Worm (Caenorhabditis elegans) whole organism, young adult: ENCODE measurements around the gene cyp-13A11.

Source experiments
- B0035.1 ChIP-seq: sonication (generic microtip); optimal IDR thresholded peaks from 2 replicates; lab custom pipeline; 2016; ENCODE audit warnings: missing genetic modification characterization, mild to moderate bottlenecking, missing compliant biosample characterization, missing genotype, missing genetic modification reagents
- B0336.3 ChIP-seq: fragments of 200-800 bp; sonication (Bioruptor generic); IDR thresholded peaks from 2 replicates; pipeline ENCODE4 v1.3.6; 2022; ENCODE audit warnings: missing genetic modification characterization, missing compliant biosample characterization
- C06A6.2 ChIP-seq: fragments of 200-800 bp; sonication (Bioruptor generic); conservative IDR thresholded peaks from 2 replicates; pipeline ENCODE4 v1.3.6; 2022; ENCODE audit warnings: missing genetic modification characterization, missing compliant biosample characterization
- D2030.7 ChIP-seq: fragments of 200-800 bp; sonication (Bioruptor generic); IDR thresholded peaks from 2 replicates; pipeline ENCODE4 v1.3.6; 2022; ENCODE audit warnings: missing genetic modification reagents, missing genetic modification characterization, missing compliant biosample characterization
- F10E7.11 ChIP-seq: sonication (generic microtip); optimal IDR thresholded peaks from 2 replicates; lab custom pipeline; 2017; ENCODE audit warnings: mild to moderate bottlenecking, missing genetic modification characterization, moderate library complexity, missing compliant biosample characterization
- F22D6.2 ChIP-seq: sonication (generic microtip); optimal IDR thresholded peaks from 2 replicates; lab custom pipeline; 2016; ENCODE audit warnings: mild to moderate bottlenecking, missing genetic modification characterization, missing compliant biosample characterization
- F23B12.7 ChIP-seq: sonication (generic microtip); optimal IDR thresholded peaks from 2 replicates; lab custom pipeline; 2017; ENCODE audit warnings: missing genetic modification characterization, mild to moderate bottlenecking, missing compliant biosample characterization, antibody characterized with exemption, moderate library complexity; ENCODE audit not compliant: insufficient read depth
- F33H1.4 ChIP-seq: fragments of 200-800 bp; sonication (Bioruptor generic); IDR thresholded peaks from 2 replicates; pipeline ENCODE4 v1.3.6; 2022; ENCODE audit warnings: missing genetic modification reagents, missing genetic modification characterization, missing compliant biosample characterization
- F37B4.10 ChIP-seq: fragments of 200-800 bp; sonication (Bioruptor generic); IDR thresholded peaks from 2 replicates; pipeline ENCODE4 v1.3.6; 2022; ENCODE audit warnings: missing genetic modification characterization, missing compliant biosample characterization
- F49E8.2 ChIP-seq: sonication (generic microtip); optimal IDR thresholded peaks from 3 replicates; lab custom pipeline; 2017; ENCODE audit warnings: missing genetic modification characterization, mild to moderate bottlenecking, missing compliant biosample characterization, antibody characterized with exemption, moderate library complexity; ENCODE audit not compliant: insufficient read depth
- F57A8.1 ChIP-seq: fragments of 200-800 bp; sonication (Bioruptor generic); optimal IDR thresholded peaks from 2 replicates; lab custom pipeline; 2018; ENCODE audit warnings: mild to moderate bottlenecking, missing genetic modification characterization, moderate library complexity, missing compliant biosample characterization
- K11D2.4 ChIP-seq: fragments of 200-800 bp; sonication (Bioruptor generic); IDR thresholded peaks from 2 replicates; pipeline ENCODE4 v1.3.6; 2022; ENCODE audit warnings: missing genetic modification reagents, missing genetic modification characterization, missing compliant biosample characterization
- T07F8.4 ChIP-seq: sonication (generic microtip); optimal IDR thresholded peaks from 2 replicates; lab custom pipeline; 2016; ENCODE audit warnings: mild to moderate bottlenecking, missing genetic modification characterization, moderate library complexity, missing compliant biosample characterization
- Y53F4B.3 ChIP-seq: fragments of 200-800 bp; sonication (Bioruptor generic); IDR thresholded peaks from 2 replicates; pipeline ENCODE4 v1.3.6; 2022; ENCODE audit warnings: missing genetic modification reagents, missing genetic modification characterization, missing compliant biosample characterization
- Y56A3A.18 ChIP-seq: fragments of 200-800 bp; sonication (Bioruptor generic); IDR thresholded peaks from 2 replicates; pipeline ENCODE4 v1.3.6; 2022; ENCODE audit warnings: missing genetic modification reagents, missing genetic modification characterization, missing compliant biosample characterization
- Y79H2A.3 ChIP-seq: fragments of 200-800 bp; sonication (Bioruptor generic); conservative IDR thresholded peaks from 2 replicates; pipeline ENCODE4 v1.3.6; 2022; ENCODE audit warnings: missing genetic modification reagents, missing genetic modification characterization, missing compliant biosample characterization
- ZK185.1 ChIP-seq: sonication (generic microtip); optimal IDR thresholded peaks from 2 replicates; lab custom pipeline; 2016; ENCODE audit warnings: mild to moderate bottlenecking, missing genetic modification characterization, missing compliant biosample characterization; ENCODE audit not compliant: poor library complexity, severe bottlenecking
- ama-1 ChIP-seq, 3 experiments: fragments of 150-350 bp in 1 of 3; sonication (generic microtip) in 2 of 3; optimal IDR thresholded peaks; 2 replicates each; lab custom pipeline; 2014 to 2018; ENCODE audit warnings: missing biosample characterization in 2 of 3, missing genetic modification characterization in 2 of 3, missing genetic modification reagents in 2 of 3
- athp-1 ChIP-seq: sonication (generic microtip); optimal IDR thresholded peaks from 2 replicates; lab custom pipeline; 2017; ENCODE audit warnings: mild to moderate bottlenecking, missing genetic modification characterization, missing compliant biosample characterization
- attf-6 ChIP-seq: fragments of 200-800 bp; sonication (Bioruptor generic); IDR thresholded peaks from 2 replicates; pipeline ENCODE4 v1.3.6; 2022; ENCODE audit warnings: missing genetic modification reagents, missing genetic modification characterization, missing compliant biosample characterization
- cebp-2 ChIP-seq: fragments of 200-800 bp; sonication (Bioruptor generic); IDR thresholded peaks from 2 replicates; pipeline ENCODE4 v1.3.6; 2022; ENCODE audit warnings: missing genetic modification characterization, missing compliant biosample characterization
- ceh-58 ChIP-seq: fragments of 200-800 bp; sonication (Bioruptor generic); IDR thresholded peaks from 2 replicates; pipeline ENCODE4 v1.3.6; 2022; ENCODE audit warnings: missing genetic modification characterization, missing compliant biosample characterization
- ceh-79 ChIP-seq: sonication (generic microtip); optimal IDR thresholded peaks from 2 replicates; lab custom pipeline; 2017; ENCODE audit warnings: mild to moderate bottlenecking, missing genetic modification characterization, missing compliant biosample characterization
- dpff-1 ChIP-seq: sonication (generic microtip); optimal IDR thresholded peaks from 2 replicates; lab custom pipeline; 2017; ENCODE audit warnings: mild to moderate bottlenecking, missing genetic modification characterization, missing compliant biosample characterization
- dpl-1 ChIP-seq: fragments of 150-350 bp; optimal IDR thresholded peaks from 2 replicates; lab custom pipeline; 2014; ENCODE audit warnings: missing biosample characterization, missing genetic modification reagents, missing genetic modification characterization
- egl-18 ChIP-seq: fragments of 200-800 bp; sonication (Bioruptor generic); IDR thresholded peaks from 2 replicates; pipeline ENCODE4 v1.3.6; 2022; ENCODE audit warnings: missing genetic modification reagents, missing genetic modification characterization, missing compliant biosample characterization
- egl-44 ChIP-seq: fragments of 200-800 bp; sonication (Bioruptor generic); IDR thresholded peaks from 2 replicates; pipeline ENCODE4 v1.3.6; 2022; ENCODE audit warnings: missing genetic modification reagents, missing genetic modification characterization, missing compliant biosample characterization
- ets-4 ChIP-seq: fragments of 200-800 bp; sonication (Bioruptor generic); optimal IDR thresholded peaks from 2 replicates; lab custom pipeline; 2018; ENCODE audit warnings: mild to moderate bottlenecking, missing genetic modification characterization, missing compliant biosample characterization
- him-1 ChIP-seq: sonication (generic microtip); optimal IDR thresholded peaks from 2 replicates; lab custom pipeline; 2016; ENCODE audit warnings: missing genotype, missing genetic modification reagents, missing genetic modification characterization, missing compliant biosample characterization
- hmg-1.2 ChIP-seq: fragments of 200-800 bp; sonication (Bioruptor generic); IDR thresholded peaks from 2 replicates; pipeline ENCODE4 v1.3.6; 2022; ENCODE audit warnings: missing genetic modification reagents, missing genetic modification characterization, missing compliant biosample characterization
- hmg-20 ChIP-seq: fragments of 200-800 bp; sonication (Bioruptor generic); IDR thresholded peaks from 2 replicates; pipeline ENCODE4 v1.3.6; 2022; ENCODE audit warnings: missing genetic modification reagents, missing genetic modification characterization, missing compliant biosample characterization
- lin-26 ChIP-seq: fragments of 200-800 bp; sonication (Bioruptor generic); IDR thresholded peaks from 2 replicates; pipeline ENCODE4 v1.3.6; 2022; ENCODE audit warnings: missing genetic modification reagents, missing genetic modification characterization, missing compliant biosample characterization
- madf-6 ChIP-seq: fragments of 200-800 bp; sonication (Bioruptor generic); IDR thresholded peaks from 2 replicates; pipeline ENCODE4 v1.3.6; 2022; ENCODE audit warnings: missing genetic modification reagents, missing genetic modification characterization, missing compliant biosample characterization
- madf-8 ChIP-seq: fragments of 200-800 bp; sonication (Bioruptor generic); conservative IDR thresholded peaks from 2 replicates; pipeline ENCODE4 v1.3.6; 2022; ENCODE audit warnings: missing genetic modification reagents, missing genetic modification characterization, missing compliant biosample characterization
- mes-4 ChIP-seq: sonication (generic microtip); optimal IDR thresholded peaks from 2 replicates; lab custom pipeline; 2016; ENCODE audit warnings: missing genotype, missing genetic modification characterization, missing compliant biosample characterization
- nfya-2 ChIP-seq: fragments of 200-800 bp; sonication (Bioruptor generic); IDR thresholded peaks from 2 replicates; pipeline ENCODE4 v1.3.6; 2022; ENCODE audit warnings: missing genetic modification reagents, missing genetic modification characterization, missing compliant biosample characterization
- nhr-90 ChIP-seq: sonication (generic microtip); optimal IDR thresholded peaks from 2 replicates; lab custom pipeline; 2016; ENCODE audit warnings: missing genotype, mild to moderate bottlenecking, missing genetic modification characterization, missing compliant biosample characterization
- pbrm-1 ChIP-seq: fragments of 200-800 bp; sonication (Bioruptor generic); IDR thresholded peaks from 2 replicates; pipeline ENCODE4 v1.3.6; 2022; ENCODE audit warnings: missing genetic modification reagents, missing genetic modification characterization, missing compliant biosample characterization
- rcor-1 ChIP-seq: fragments of 200-800 bp; sonication (Bioruptor generic); IDR thresholded peaks from 2 replicates; pipeline ENCODE4 v1.3.6; 2022; ENCODE audit warnings: missing genetic modification reagents, missing genetic modification characterization, missing compliant biosample characterization
- rec-8 ChIP-seq, 2 experiments: sonication (generic microtip); optimal IDR thresholded peaks; 2 replicates each; lab custom pipeline; 2016; ENCODE audit warnings: mild to moderate bottlenecking in 2 of 2, missing genetic modification characterization in 2 of 2, missing genetic modification reagents in 2 of 2, missing genotype in 2 of 2, missing biosample characterization in 1 of 2, missing compliant biosample characterization in 1 of 2, moderate library complexity in 1 of 2
- repo-1 ChIP-seq: sonication (generic microtip); optimal IDR thresholded peaks from 2 replicates; lab custom pipeline; 2017; ENCODE audit warnings: mild to moderate bottlenecking, missing genetic modification characterization, missing compliant biosample characterization
- snpc-1.1 ChIP-seq: sonication (generic microtip); optimal IDR thresholded peaks from 2 replicates; lab custom pipeline; 2017; ENCODE audit warnings: missing genetic modification characterization, mild to moderate bottlenecking, missing compliant biosample characterization, antibody characterized with exemption, moderate library complexity, missing genotype, missing genetic modification reagents; ENCODE audit not compliant: insufficient read depth
- snpc-1.3 ChIP-seq: sonication (generic microtip); optimal IDR thresholded peaks from 2 replicates; lab custom pipeline; 2017; ENCODE audit warnings: missing genetic modification characterization, mild to moderate bottlenecking, missing compliant biosample characterization, antibody characterized with exemption, moderate library complexity, missing genotype, missing genetic modification reagents; ENCODE audit not compliant: insufficient read depth
- tlf-1 ChIP-seq: fragments of 200-800 bp; sonication (Bioruptor generic); optimal IDR thresholded peaks from 2 replicates; lab custom pipeline; 2018; ENCODE audit warnings: mild to moderate bottlenecking, missing genetic modification characterization, missing compliant biosample characterization
- unc-130 ChIP-seq: sonication (generic microtip); optimal IDR thresholded peaks from 2 replicates; lab custom pipeline; 2016; ENCODE audit warnings: missing genetic modification reagents, missing genetic modification characterization, missing compliant biosample characterization
- zim-3 ChIP-seq: sonication (generic microtip); optimal IDR thresholded peaks from 2 replicates; lab custom pipeline; 2017; ENCODE audit warnings: mild to moderate bottlenecking, missing genetic modification characterization, moderate library complexity, missing compliant biosample characterization
- ztf-26 ChIP-seq: sonication (generic microtip); optimal IDR thresholded peaks from 2 replicates; lab custom pipeline; 2017; ENCODE audit warnings: missing genetic modification characterization, missing compliant biosample characterization

The cyp-13A11 gene

ce11 chrIII:13015754-13016317, 5.0 kb upstream of the cyp-13A11 start (continued):
- TF ChIP-seq mes-4 (tag; lab: Kevin White, UChicago): no peak
- no peak for TF ChIP-seq F57A8.1 (GFP tag; lab: Kevin White, UChicago)
- 0 out of 2 replicates have a peak, but pooled peaks have one; percentile 35 for TF ChIP-seq K11D2.4 (GFP tag; lab: Robert Waterston, UW)
- peak; percentile 33; the same call in 1 of the 2 replicates for TF ChIP-seq rcor-1 (GFP tag; lab: Robert Waterston, UW)
- 0 out of 2 replicates have a peak, but pooled peaks have one; percentile 12 for TF ChIP-seq ceh-58
- TF ChIP-seq athp-1 (tag; lab: Kevin White, UChicago): peak; percentile 37
- no peak for TF ChIP-seq ZK185.1 (tag; lab: Kevin White, UChicago)
- TF ChIP-seq pbrm-1: peak; percentile 56; the same call in 1 of the 2 replicates
- no peak for TF ChIP-seq egl-18
- peak; percentile 62 for TF ChIP-seq hmg-1.2 (GFP tag; lab: Robert Waterston, UW)
- no peak for TF ChIP-seq cebp-2
- peak; percentile 6 for TF ChIP-seq snpc-1.1 (tag; lab: Kevin White, UChicago)
- TF ChIP-seq ets-4 (GFP tag; lab: Kevin White, UChicago): no peak
- TF ChIP-seq snpc-1.3 (tag; lab: Kevin White, UChicago): peak; percentile 25
- TF ChIP-seq F23B12.7: peak; percentile 71
- TF ChIP-seq nhr-90 (tag; lab: Kevin White, UChicago): peak; percentile 66
- no peak for TF ChIP-seq hmg-20 (GFP tag; lab: Robert Waterston, UW)
- TF ChIP-seq T07F8.4 (tag; lab: Kevin White, UChicago): no peak
- no peak for TF ChIP-seq dpl-1 (GFP tag; lab: Kevin White, UChicago)
- TF ChIP-seq him-1 (tag; lab: Kevin White, UChicago): peak; percentile 69
- TF ChIP-seq ztf-26 (tag; lab: Kevin White, UChicago): peak; percentile 50
- peak; percentile 30; the same call in 1 of the 2 replicates for TF ChIP-seq C06A6.2 (GFP tag; lab: Robert Waterston, UW)
- no peak for TF ChIP-seq madf-8 (GFP tag; lab: Robert Waterston, UW)
- no peak for TF ChIP-seq F37B4.10 (GFP tag; lab: Robert Waterston, UW)
- TF ChIP-seq F49E8.2: no peak
- TF ChIP-seq zim-3 (tag; lab: Kevin White, UChicago): no peak
- no peak for TF ChIP-seq ama-1 (optimal IDR thresholded peaks at IDR 0.05; lab: Kevin White, UChicago)
- peak; percentile 4 to 76 for TF ChIP-seq ama-1 (GFP tag; optimal IDR thresholded peaks at IDR 0.05; lab: Kevin White, UChicago)
- peak; percentile 93 for TF ChIP-seq lin-26 (GFP tag; lab: Robert Waterston, UW)
- 0 out of 2 replicates have a peak, but pooled peaks have one; percentile 13 for TF ChIP-seq D2030.7 (GFP tag; lab: Robert Waterston, UW)
- no peak for TF ChIP-seq egl-44
- TF ChIP-seq F33H1.4 (GFP tag; lab: Robert Waterston, UW): peak; percentile 42; the same call in 1 of the 2 replicates
- TF ChIP-seq repo-1 (tag; lab: Kevin White, UChicago): peak; percentile 66
- TF ChIP-seq tlf-1 (GFP tag; lab: Kevin White, UChicago): no peak
- TF ChIP-seq madf-6: peak; percentile 31; the same call in 1 of the 2 replicates
- no peak for TF ChIP-seq nfya-2
- TF ChIP-seq unc-130 (GFP tag; lab: Kevin White, UChicago): no peak
- TF ChIP-seq rec-8 (tag; optimal IDR thresholded peaks at IDR 0.05; lab: Kevin White, UChicago): peak; percentile 12 to 37
- no peak for TF ChIP-seq Y56A3A.18 (GFP tag; lab: Robert Waterston, UW)
- TF ChIP-seq B0035.1: no peak
- peak; percentile 46 for TF ChIP-seq F10E7.11 (tag; lab: Kevin White, UChicago)
- TF ChIP-seq B0336.3 (GFP tag; lab: Robert Waterston, UW): 0 out of 2 replicates have a peak, but pooled peaks have one; percentile 34
- no peak for TF ChIP-seq dpff-1
- TF ChIP-seq Y79H2A.3 (GFP tag; lab: Robert Waterston, UW): no peak
- no peak for TF ChIP-seq ceh-79 (tag; lab: Kevin White, UChicago)
- TF ChIP-seq Y53F4B.3 (GFP tag; lab: Robert Waterston, UW): no peak
- no peak for TF ChIP-seq F22D6.2 (tag; lab: Kevin White, UChicago)
- TF ChIP-seq attf-6: no peak
